Worm (Caenorhabditis elegans): ENCODE measurements around the gene C34B4.2.

DNA sequence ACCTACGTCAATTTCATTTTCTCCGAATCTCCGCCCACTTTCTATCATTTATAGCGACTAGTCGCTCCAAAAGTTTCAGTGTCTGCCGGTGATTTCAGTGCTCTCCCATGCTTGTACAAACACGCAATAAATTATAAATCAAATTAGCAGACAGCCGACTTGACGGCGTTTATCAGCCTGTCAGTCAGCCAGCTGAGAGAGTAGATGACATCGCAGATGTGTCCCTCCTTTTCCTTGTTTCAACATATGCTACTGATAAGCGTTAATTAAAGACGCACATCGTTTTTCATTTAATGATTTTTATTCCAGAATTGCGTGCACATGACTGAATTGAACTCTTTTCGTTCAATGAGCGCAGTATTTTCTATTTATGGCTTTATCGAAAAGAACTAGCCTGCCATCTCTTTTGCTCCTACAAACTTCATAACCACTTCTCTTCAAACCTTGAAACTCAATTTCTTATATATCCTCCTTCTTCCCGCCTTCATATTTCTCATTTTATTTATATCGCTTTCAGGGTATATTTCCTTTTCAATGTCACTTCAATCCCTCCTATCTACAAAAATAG is 39.6 kb upstream of the C34B4.2 start, which contains the start of gene lap-2:
- TF ChIP-seq dao-5 (tag; optimal IDR thresholded peaks at IDR 0.05) (no peak), W03F9.2 (tag; optimal IDR thresholded peaks at IDR 0.05) (no peak), him-1 (tag; optimal IDR thresholded peaks at IDR 0.05) (no peak)

All from whole organism, L4/young adult.